Worm (Caenorhabditis elegans) whole organism, L1 larva: Measurements from ENCODE around the gene fbxa-61.

Experiments
- C16A3.4 ChIP-seq: fragments of 150-350 bp; optimal IDR thresholded peaks from 2 replicates; lab custom pipeline; 2014; ENCODE audit warnings: missing biosample characterization, missing genetic modification characterization
- C34B4.2 ChIP-seq: sonication (generic microtip); optimal IDR thresholded peaks from 2 replicates; lab custom pipeline; 2017; ENCODE audit warnings: mild to moderate bottlenecking, missing genetic modification characterization, missing compliant biosample characterization
- F16B12.6 ChIP-seq: fragments of 150-350 bp; optimal IDR thresholded peaks from 2 replicates; lab custom pipeline; 2014; ENCODE audit warnings: missing biosample characterization, missing genetic modification characterization
- Y116A8C.19 ChIP-seq: sonication (generic microtip); optimal IDR thresholded peaks from 2 replicates; lab custom pipeline; 2016; ENCODE audit warnings: missing compliant biosample characterization, missing genetic modification characterization, borderline replicate concordance
- aha-1 ChIP-seq: fragments of 150-350 bp; optimal IDR thresholded peaks from 2 replicates; lab custom pipeline; 2014; ENCODE audit warnings: missing biosample characterization, missing genetic modification characterization
- blmp-1 ChIP-seq: fragments of 150-350 bp; optimal IDR thresholded peaks from 2 replicates; lab custom pipeline; 2014; ENCODE audit warnings: missing biosample characterization, missing genetic modification characterization
- ceh-88 ChIP-seq: fragments of 200-800 bp; sonication (Bioruptor generic); IDR thresholded peaks from 2 replicates; pipeline ENCODE4 v1.3.6; 2022; ENCODE audit warnings: missing genetic modification characterization, missing compliant biosample characterization
- ceh-90 ChIP-seq: sonication (generic microtip); optimal IDR thresholded peaks from 2 replicates; lab custom pipeline; 2016; ENCODE audit warnings: missing genetic modification characterization, missing compliant biosample characterization
- dsc-1 ChIP-seq: sonication (generic microtip); optimal IDR thresholded peaks from 2 replicates; lab custom pipeline; 2016; ENCODE audit warnings: mild to moderate bottlenecking, missing genetic modification characterization, missing compliant biosample characterization
- efl-1 ChIP-seq, 4 experiments: fragments of 150-350 bp; optimal IDR thresholded peaks in 3 of 4; peaks in 1 of 4; 1 replicate in 1 of 4; 2 replicates in 3 of 4; lab custom pipeline; 2014; ENCODE audit warnings: missing biosample characterization in 2 of 4, missing genetic modification characterization in 2 of 4, missing genetic modification reagents in 2 of 4
- efl-3 ChIP-seq: fragments of 200-800 bp; sonication (Bioruptor generic); optimal IDR thresholded peaks from 2 replicates; lab custom pipeline; 2018; ENCODE audit warnings: mild to moderate bottlenecking, missing genetic modification characterization, missing compliant biosample characterization
- ets-5 ChIP-seq: fragments of 200-800 bp; sonication (Bioruptor generic); IDR thresholded peaks from 2 replicates; pipeline ENCODE4 v1.3.6; 2022; ENCODE audit warnings: missing genetic modification characterization, missing compliant biosample characterization
- fos-1 ChIP-seq: fragments of 150-350 bp; optimal IDR thresholded peaks from 2 replicates; lab custom pipeline; 2014; ENCODE audit warnings: missing biosample characterization, missing genetic modification characterization
- hlh-17 ChIP-seq: fragments of 200-800 bp; sonication (Bioruptor generic); optimal IDR thresholded peaks from 2 replicates; lab custom pipeline; 2018; ENCODE audit warnings: missing genetic modification characterization, mild to moderate bottlenecking, missing compliant biosample characterization, moderate library complexity, borderline replicate concordance
- hpl-2 ChIP-seq: fragments of 150-350 bp; optimal IDR thresholded peaks from 2 replicates; lab custom pipeline; 2014; ENCODE audit warnings: missing biosample characterization, missing genetic modification reagents, missing genetic modification characterization
- lin-14 ChIP-seq: fragments of 200-800 bp; sonication (Bioruptor generic); optimal IDR thresholded peaks from 2 replicates; lab custom pipeline; 2018; ENCODE audit warnings: mild to moderate bottlenecking, missing genetic modification characterization, moderate library complexity, missing compliant biosample characterization
- lin-15B ChIP-seq: fragments of 150-350 bp; sonication (generic microtip); optimal IDR thresholded peaks from 3 replicates; lab custom pipeline; 2014; ENCODE audit warnings: missing biosample characterization, missing genetic modification characterization
- lin-35 ChIP-seq, 2 experiments: fragments of 150-350 bp; optimal IDR thresholded peaks; 2 replicates each; lab custom pipeline; 2014; ENCODE audit warnings: missing biosample characterization in 2 of 2, missing genetic modification characterization in 2 of 2, missing genetic modification reagents in 2 of 2
- lin-39 ChIP-seq: fragments of 150-350 bp; optimal IDR thresholded peaks from 2 replicates; lab custom pipeline; 2014; ENCODE audit warnings: missing biosample characterization, missing genetic modification reagents, missing genetic modification characterization
- lir-3 ChIP-seq: sonication (generic microtip); optimal IDR thresholded peaks from 2 replicates; lab custom pipeline; 2016; ENCODE audit warnings: mild to moderate bottlenecking, missing genetic modification characterization, moderate library complexity, missing compliant biosample characterization; ENCODE audit not compliant: poor library complexity
- lsy-2 ChIP-seq, 2 experiments: fragments of 150-350 bp; optimal IDR thresholded peaks; 2 replicates each; lab custom pipeline; 2014; ENCODE audit warnings: missing biosample characterization in 2 of 2, missing genetic modification characterization in 2 of 2
- mab-9 ChIP-seq: fragments of 200-800 bp; sonication (Bioruptor generic); IDR thresholded peaks from 2 replicates; pipeline ENCODE4 v1.3.6; 2022; ENCODE audit warnings: missing genetic modification reagents, missing genetic modification characterization, missing compliant biosample characterization
- mef-2 ChIP-seq: fragments of 150-350 bp; optimal IDR thresholded peaks from 2 replicates; lab custom pipeline; 2014; ENCODE audit warnings: missing biosample characterization, missing genetic modification characterization
- nhr-12 ChIP-seq: sonication (generic microtip); optimal IDR thresholded peaks from 2 replicates; lab custom pipeline; 2017; ENCODE audit warnings: missing biosample characterization, missing genetic modification characterization
- nhr-19 ChIP-seq: fragments of 200-800 bp; sonication (Bioruptor generic); conservative IDR thresholded peaks from 2 replicates; pipeline ENCODE4 v1.3.6; 2022; ENCODE audit warnings: missing genetic modification characterization, missing compliant biosample characterization
- nhr-20 ChIP-seq: sonication (generic microtip); optimal IDR thresholded peaks from 2 replicates; lab custom pipeline; 2016; ENCODE audit warnings: mild to moderate bottlenecking, missing genetic modification characterization, missing compliant biosample characterization
- nhr-47 ChIP-seq: sonication (generic microtip); optimal IDR thresholded peaks from 2 replicates; lab custom pipeline; 2016; ENCODE audit warnings: mild to moderate bottlenecking, missing genetic modification characterization, moderate library complexity, missing compliant biosample characterization
- nhr-71 ChIP-seq: sonication (generic microtip); optimal IDR thresholded peaks from 2 replicates; lab custom pipeline; 2016; ENCODE audit warnings: mild to moderate bottlenecking, missing genetic modification characterization, moderate library complexity, missing compliant biosample characterization
- nhr-77 ChIP-seq: fragments of 150-350 bp; optimal IDR thresholded peaks from 2 replicates; lab custom pipeline; 2014; ENCODE audit warnings: missing biosample characterization, missing genetic modification characterization
- nhr-84 ChIP-seq: sonication (generic microtip); optimal IDR thresholded peaks from 2 replicates; lab custom pipeline; 2017; ENCODE audit warnings: missing biosample characterization, missing genetic modification characterization
- nhr-85 ChIP-seq: sonication (generic microtip); peaks from one replicate; lab custom pipeline; 2016; ENCODE audit warnings: missing genetic modification characterization, inconsistent platforms, missing compliant biosample characterization
- nhr-90 ChIP-seq: sonication (generic microtip); optimal IDR thresholded peaks from 2 replicates; lab custom pipeline; 2016; ENCODE audit warnings: mild to moderate bottlenecking, missing genetic modification characterization, missing compliant biosample characterization; ENCODE audit not compliant: poor library complexity
- pax-3 ChIP-seq: fragments of 200-800 bp; sonication (Bioruptor generic); optimal IDR thresholded peaks from 2 replicates; lab custom pipeline; 2018; ENCODE audit warnings: mild to moderate bottlenecking, missing genetic modification characterization, moderate library complexity, missing compliant biosample characterization
- pqm-1 ChIP-seq: sonication (generic microtip); optimal IDR thresholded peaks from 3 replicates; lab custom pipeline; 2017; ENCODE audit warnings: missing biosample characterization, missing genetic modification characterization
- snpc-4 ChIP-seq: fragments of 150-350 bp; optimal IDR thresholded peaks from 2 replicates; lab custom pipeline; 2014; ENCODE audit warnings: missing biosample characterization, missing genetic modification characterization
- sptf-1 ChIP-seq: fragments of 150-350 bp; optimal IDR thresholded peaks from 2 replicates; lab custom pipeline; 2014; ENCODE audit warnings: missing biosample characterization, missing genetic modification characterization
- tbx-2 ChIP-seq: sonication (generic microtip); optimal IDR thresholded peaks from 2 replicates; lab custom pipeline; 2016; ENCODE audit warnings: missing genetic modification characterization, missing compliant biosample characterization
- unc-130 ChIP-seq: fragments of 150-350 bp; optimal IDR thresholded peaks from 2 replicates; lab custom pipeline; 2017; ENCODE audit warnings: missing biosample characterization, missing genetic modification characterization, inconsistent platforms
- unc-62 ChIP-seq: fragments of 150-350 bp; optimal IDR thresholded peaks from 2 replicates; lab custom pipeline; 2014; ENCODE audit warnings: missing biosample characterization, missing genetic modification reagents, missing genetic modification characterization
- unc-86 ChIP-seq: sonication (generic microtip); optimal IDR thresholded peaks from 2 replicates; lab custom pipeline; 2016; ENCODE audit warnings: missing genetic modification characterization, missing compliant biosample characterization
- xbp-1 ChIP-seq: sonication (generic microtip); optimal IDR thresholded peaks from 2 replicates; lab custom pipeline; 2016; ENCODE audit warnings: missing genetic modification characterization, missing compliant biosample characterization
- zag-1 ChIP-seq: fragments of 150-350 bp; optimal IDR thresholded peaks from 2 replicates; lab custom pipeline; 2014; ENCODE audit warnings: missing biosample characterization, missing genetic modification characterization
- ztf-11 ChIP-seq, 2 experiments: sonication (generic microtip); optimal IDR thresholded peaks; 2 replicates each; lab custom pipeline; 2016 to 2017; ENCODE audit warnings: missing genetic modification characterization in 2 of 2, missing biosample characterization in 1 of 2, missing compliant biosample characterization in 1 of 2
- ztf-4 ChIP-seq: fragments of 150-350 bp; optimal IDR thresholded peaks from 2 replicates; lab custom pipeline; 2014; ENCODE audit warnings: missing biosample characterization, missing genetic modification characterization

fbxa-61 gene

DNA sequence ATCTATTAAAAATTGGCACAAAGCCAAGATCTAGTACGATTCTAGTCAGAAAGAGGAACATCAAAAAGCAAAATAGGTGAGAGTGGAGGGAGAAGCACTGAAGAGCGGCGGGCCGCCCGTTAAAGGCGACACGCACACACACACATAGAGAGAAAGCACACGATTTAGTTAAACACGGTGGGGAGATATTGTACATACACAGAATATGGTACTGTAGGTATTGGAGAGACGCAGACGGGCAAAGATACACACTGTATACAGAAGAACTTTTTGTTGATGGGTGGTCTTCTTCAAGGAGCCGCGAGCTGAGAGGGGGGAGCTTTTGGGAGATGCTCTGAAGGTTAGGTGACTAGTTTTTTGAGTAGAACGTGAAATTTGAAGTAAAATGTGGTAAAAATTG is 12.6 kb upstream of the fbxa-61 start:
- no peak for TF ChIP-seq lir-3 (tag; lab: Kevin White, UChicago)
- TF ChIP-seq pqm-1 (tag; lab: Kevin White, UChicago): no peak
- TF ChIP-seq C16A3.4 (tag; lab: Kevin White, UChicago): no peak
- TF ChIP-seq nhr-77 (tag; lab: Kevin White, UChicago): peak; percentile 12
- peak; percentile 9 for TF ChIP-seq tbx-2 (tag; lab: Kevin White, UChicago)
- no peak for TF ChIP-seq C34B4.2 (tag; lab: Kevin White, UChicago)
- TF ChIP-seq ztf-11 (tag; optimal IDR thresholded peaks at IDR 0.05; lab: Kevin White, UChicago): no peak
- no peak for TF ChIP-seq nhr-84
- TF ChIP-seq ceh-88 (GFP tag; lab: Robert Waterston, UW): no peak
- TF ChIP-seq nhr-12: no peak
- no peak for TF ChIP-seq dsc-1 (tag; lab: Kevin White, UChicago)
- TF ChIP-seq ceh-90 (tag; lab: Kevin White, UChicago): no peak
- no peak for TF ChIP-seq Y116A8C.19
- peak; percentile 24 for TF ChIP-seq lin-14 (GFP tag; lab: Kevin White, UChicago)
- no peak for TF ChIP-seq nhr-47 (tag; lab: Kevin White, UChicago)
- no peak for TF ChIP-seq lin-35 (GFP tag; optimal IDR thresholded peaks at IDR 0.05; lab: Kevin White, UChicago)
- TF ChIP-seq nhr-85 (tag; lab: Kevin White, UChicago): no peak
- no peak for TF ChIP-seq nhr-90
- TF ChIP-seq hlh-17 (GFP tag; lab: Kevin White, UChicago): no peak
- no peak for TF ChIP-seq efl-1 (optimal IDR thresholded peaks at IDR 0.05; lab: Kevin White, UChicago)
- peak in 1 of 2 experiments; percentile 74 for TF ChIP-seq efl-1 (GFP tag; optimal IDR thresholded peaks at IDR 0.05 in 1 of 2; lab: Kevin White, UChicago)
- no peak for TF ChIP-seq unc-62 (GFP tag; lab: Kevin White, UChicago)
- TF ChIP-seq nhr-71 (tag; lab: Kevin White, UChicago): peak; percentile 0
- TF ChIP-seq ets-5 (GFP tag; lab: Robert Waterston, UW): no peak
- TF ChIP-seq lsy-2 (tag; optimal IDR thresholded peaks at IDR 0.05; lab: Kevin White, UChicago): peak in 1 of 2 experiments; percentile 18
- no peak for TF ChIP-seq nhr-19 (GFP tag; lab: Robert Waterston, UW)
- TF ChIP-seq lin-15B: no peak
- TF ChIP-seq zag-1 (tag; lab: Kevin White, UChicago): no peak
- TF ChIP-seq lin-39 (tag; lab: Kevin White, UChicago): no peak
- no peak for TF ChIP-seq unc-130 (tag; lab: Kevin White, UChicago)
- TF ChIP-seq blmp-1 (tag; lab: Kevin White, UChicago): no peak
- no peak for TF ChIP-seq aha-1
- TF ChIP-seq nhr-20 (tag; lab: Kevin White, UChicago): peak; percentile 19
- no peak for TF ChIP-seq mef-2 (tag; lab: Kevin White, UChicago)
- TF ChIP-seq ztf-4 (tag; lab: Kevin White, UChicago): no peak
- no peak for TF ChIP-seq fos-1 (tag; lab: Kevin White, UChicago)
- no peak for TF ChIP-seq F16B12.6 (tag; lab: Kevin White, UChicago)
- no peak for TF ChIP-seq snpc-4 (tag; lab: Kevin White, UChicago)

DNA sequence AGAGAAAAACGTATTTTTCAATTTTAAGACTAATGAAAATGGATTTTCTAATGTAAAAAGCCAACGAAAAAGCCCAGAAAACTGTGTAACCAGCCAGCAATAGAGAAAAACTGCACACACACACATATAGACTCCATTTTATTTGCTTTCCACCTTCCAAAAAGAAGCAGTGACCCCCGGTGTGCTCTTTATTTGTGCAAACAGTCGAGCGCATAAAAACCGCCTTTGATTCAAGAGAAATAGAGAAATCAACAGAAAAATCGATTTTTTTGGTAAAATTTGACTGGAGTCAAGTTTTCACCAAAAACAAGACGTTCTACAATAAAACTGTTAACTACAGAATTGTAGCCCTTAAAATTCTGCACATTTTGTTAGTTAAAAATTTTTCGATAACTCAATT is 10.3 kb upstream of the fbxa-61 start:
- TF ChIP-seq efl-3 (GFP tag; lab: Kevin White, UChicago) (no peak), C16A3.4 (tag; lab: Kevin White, UChicago) (no peak), nhr-71 (tag; lab: Kevin White, UChicago) (no peak), unc-86 (tag; lab: Kevin White, UChicago) (no peak), lin-14 (GFP tag; lab: Kevin White, UChicago) (no peak), unc-62 (GFP tag; lab: Kevin White, UChicago) (no peak)

DNA sequence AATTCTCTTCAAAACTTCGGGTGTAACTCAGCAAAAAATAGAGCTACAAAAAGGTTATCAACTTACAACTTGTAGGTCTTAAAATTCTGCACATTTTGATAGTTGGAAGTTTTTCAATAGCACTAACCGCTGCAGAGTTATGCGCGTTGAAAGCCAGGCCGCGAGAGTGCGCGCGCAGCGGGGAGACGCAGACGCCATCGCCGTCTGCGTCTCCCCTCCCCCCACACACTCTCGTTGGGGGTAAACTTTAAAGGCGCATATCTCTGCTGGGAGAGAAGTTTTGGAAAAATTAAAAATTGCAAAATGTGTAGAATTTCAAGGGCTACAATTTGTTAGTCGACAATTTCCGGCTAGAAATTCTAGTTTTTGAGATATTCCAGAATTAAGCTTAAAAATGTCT is 9.3 kb upstream of the fbxa-61 start:
- TF ChIP-seq lin-35 (GFP tag; optimal IDR thresholded peaks at IDR 0.05; lab: Kevin White, UChicago) (no peak), Y116A8C.19 (no peak), lin-14 (GFP tag; lab: Kevin White, UChicago) (no peak), pax-3 (no peak), hpl-2 (GFP tag; lab: Kevin White, UChicago) (no peak), xbp-1 (no peak), zag-1 (tag; lab: Kevin White, UChicago) (no peak), sptf-1 (no peak), ztf-4 (tag; lab: Kevin White, UChicago) (no peak), nhr-71 (tag; lab: Kevin White, UChicago) (no peak), blmp-1 (tag; lab: Kevin White, UChicago) (no peak), fos-1 (tag; lab: Kevin White, UChicago) (no peak), mab-9 (GFP tag; lab: Robert Waterston, UW) (no peak)
